ENCODE assay signal across 3 fruit fly cellular contexts in the genomic region with DNA sequence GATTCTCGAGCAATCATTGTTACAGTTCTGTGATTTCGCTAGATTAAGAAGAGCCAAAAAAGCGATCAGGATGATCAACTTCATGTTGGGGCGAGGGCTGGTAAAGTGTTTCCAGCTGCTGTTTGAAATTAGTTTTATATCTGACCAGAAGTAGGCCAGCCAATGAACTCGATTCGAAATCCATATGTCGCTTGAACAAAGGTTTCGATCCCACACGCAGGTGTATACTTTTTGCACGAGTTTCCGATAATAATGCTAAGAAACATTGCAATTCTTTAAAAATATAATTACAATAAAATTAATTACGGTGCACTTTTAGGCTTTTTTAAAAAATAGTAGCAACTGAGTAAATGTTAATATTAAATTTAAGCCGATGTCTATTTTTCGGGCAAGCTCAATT.
TF ChIP-seq lines count a peak whose summit lies in the region.

A gene (minus strand): TSS at position 101 of the 400 bp plus-strand sequence.

TF ChIP-seq in whole organism, adult, 20 proteins besides CTCF, POLR2A, EP300 and RAD21:
- TF ChIP-seq CG11617 (GFP tag; optimal IDR thresholded peaks at IDR 0.05; lab: Kevin White, UChicago) = no peak
- TF ChIP-seq kay (GFP tag; lab: Kevin White, UChicago; ENCODE audit: borderline replicate concordance) = peak; percentile 58

TF ChIP-seq in whole organism, prepupa, 60 proteins besides CTCF, POLR2A, EP300 and RAD21:
- peak; percentile 48 for TF ChIP-seq Sox14 (GFP tag; optimal IDR thresholded peaks at IDR 0.05; lab: Kevin White, UChicago)
- TF ChIP-seq CG15336 (GFP tag; IDR thresholded peaks at IDR 0.05; lab: Robert Waterston, UW) = no peak
TF ChIP-seq in whole organism, prepupa: peak in this region for 1.

TF ChIP-seq in whole organism, wandering third instar larva, 38 proteins besides CTCF, POLR2A, EP300 and RAD21:
- TF ChIP-seq Vsx2 (GFP tag; optimal IDR thresholded peaks at IDR 0.05; lab: Kevin White, UChicago; ENCODE audit: partially characterized antibody) (peak; percentile 45), rgr (GFP tag; optimal IDR thresholded peaks at IDR 0.05; lab: Kevin White, UChicago) (no peak)
TF ChIP-seq in whole organism, wandering third instar larva: peak in this region for 1.
